Fruit fly (Drosophila melanogaster): ENCODE data around the gene CG8677.

Gene CG8677

DNA sequence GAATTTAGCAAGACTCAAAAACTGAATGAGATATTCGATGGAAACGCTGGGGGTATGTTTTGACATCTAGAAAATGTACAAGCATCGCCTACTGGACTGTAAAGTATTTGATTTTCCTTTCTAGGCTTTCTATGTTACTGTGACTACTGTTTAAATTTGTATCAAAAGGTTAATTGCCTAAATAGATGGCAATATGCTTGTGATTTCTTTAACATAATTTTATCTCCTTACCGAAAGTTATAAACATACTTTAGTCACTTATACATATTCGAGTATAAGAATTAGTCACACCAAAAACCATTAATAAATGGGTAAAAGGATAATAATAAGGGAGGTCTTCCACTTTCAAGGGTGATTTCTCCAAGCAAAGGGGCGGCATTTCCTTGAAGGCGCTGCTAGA is 18.4 kb upstream of the CG8677 start, which contains the start of gene CG31988:
Gene CG31988, minus strand, starts transcription at position 101 of the 400 bp plus-strand sequence.
- no peak for TF ChIP-seq psq (optimal IDR thresholded peaks at IDR 0.05)
- no peak for TF ChIP-seq EcR (GFP tag; optimal IDR thresholded peaks at IDR 0.05)
- no peak for TF ChIP-seq pan (optimal IDR thresholded peaks at IDR 0.05)
- no peak for TF ChIP-seq Dll (optimal IDR thresholded peaks at IDR 0.05)
- no peak for TF ChIP-seq CG8478 (optimal IDR thresholded peaks at IDR 0.05)
- TF ChIP-seq usp (GFP tag; optimal IDR thresholded peaks at IDR 0.05): no peak

DNA sequence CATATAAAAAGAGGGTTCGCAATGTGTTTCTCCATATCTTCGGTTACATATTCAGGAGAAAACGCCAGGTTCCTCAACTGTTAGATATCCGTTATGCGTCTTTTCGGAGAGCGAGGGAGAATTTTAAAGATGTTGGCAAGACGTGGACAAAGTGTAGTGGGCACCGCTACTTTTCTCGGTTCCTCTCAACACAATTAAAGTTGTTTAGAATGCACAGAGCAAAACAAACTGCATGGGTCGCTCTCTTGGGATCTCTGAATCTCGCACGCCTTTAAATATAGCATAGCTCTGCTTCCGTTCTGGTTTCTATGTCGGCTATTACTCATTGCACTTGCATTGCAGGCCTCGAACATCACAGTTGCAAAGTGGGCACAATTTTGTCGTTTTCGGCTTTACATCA is 14.9 kb upstream of the CG8677 start, which contains the start of gene clumsy:
Gene clumsy, plus strand, starts transcription at position 301 of the 400 bp plus-strand sequence.
- no peak for TF ChIP-seq Dll (optimal IDR thresholded peaks at IDR 0.05)
- no peak for TF ChIP-seq psq (optimal IDR thresholded peaks at IDR 0.05)
- no peak for TF ChIP-seq CG8478 (optimal IDR thresholded peaks at IDR 0.05)
- TF ChIP-seq EcR (GFP tag; optimal IDR thresholded peaks at IDR 0.05): no peak
- TF ChIP-seq pan (optimal IDR thresholded peaks at IDR 0.05): no peak
- TF ChIP-seq usp (GFP tag; optimal IDR thresholded peaks at IDR 0.05): no peak

DNA sequence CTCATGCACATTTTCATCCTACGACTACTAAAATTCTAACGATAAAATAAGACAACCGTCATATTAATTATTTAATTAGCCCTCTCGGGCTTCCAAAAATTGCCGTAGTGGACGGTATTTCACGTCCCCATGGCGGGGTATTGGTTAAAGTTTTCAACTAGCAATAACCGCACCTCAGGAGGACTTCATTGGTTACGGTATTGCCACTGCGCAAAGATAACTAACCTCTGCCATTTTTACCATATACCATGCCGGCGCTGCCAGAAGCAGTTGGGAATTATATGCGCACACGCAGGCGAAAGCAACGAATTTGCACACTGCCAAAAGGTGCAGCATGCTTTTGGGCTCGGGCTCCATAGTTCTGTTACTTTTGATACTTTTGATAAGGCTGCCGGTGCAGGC is 6.2 kb upstream of the CG8677 start:
- no peak for TF ChIP-seq Dll (optimal IDR thresholded peaks at IDR 0.05)
- TF ChIP-seq CG8478 (optimal IDR thresholded peaks at IDR 0.05): no peak
- no peak for TF ChIP-seq pan (optimal IDR thresholded peaks at IDR 0.05)
- no peak for TF ChIP-seq EcR (GFP tag; optimal IDR thresholded peaks at IDR 0.05)
- TF ChIP-seq psq (optimal IDR thresholded peaks at IDR 0.05): no peak
- TF ChIP-seq usp (GFP tag; optimal IDR thresholded peaks at IDR 0.05): no peak

DNA sequence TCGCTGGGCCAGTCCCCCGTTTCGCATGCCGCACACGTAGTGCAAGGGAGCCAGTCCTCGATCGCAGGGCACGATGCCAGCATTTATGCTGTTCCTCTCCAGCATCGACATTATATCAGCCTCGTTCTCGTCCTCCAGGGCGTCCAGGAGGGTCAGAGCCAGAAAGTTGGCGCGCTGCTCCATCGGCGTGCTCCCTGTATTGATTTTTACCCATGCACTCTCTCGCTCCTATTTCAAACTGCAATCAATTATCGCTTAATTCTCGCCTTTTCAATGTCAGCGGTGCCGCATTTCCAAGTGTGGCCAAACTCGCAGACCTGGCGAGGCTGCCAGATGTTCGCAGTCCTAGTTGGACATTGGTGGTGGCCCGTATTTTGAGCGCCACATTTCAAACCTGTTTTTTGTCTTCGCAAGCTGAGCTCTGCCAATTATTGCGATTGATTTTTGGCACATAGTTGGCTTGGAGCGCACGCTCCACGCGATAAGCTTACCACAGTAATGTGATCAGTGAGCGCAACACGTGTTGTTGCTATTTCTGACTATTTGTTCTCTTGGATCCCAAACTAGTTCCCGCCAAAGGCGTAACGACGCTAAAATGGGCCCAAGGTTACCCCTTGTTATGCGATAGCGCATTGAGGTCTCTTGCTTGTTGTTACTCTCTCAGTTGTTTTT is 2.7 kb upstream of the CG8677 start, which contains the start of gene CG8679:
Gene CG8679, minus strand, starts transcription at position 305 of the 672 bp plus-strand sequence.
- TF ChIP-seq Dll (optimal IDR thresholded peaks at IDR 0.05) (no peak), usp (GFP tag; optimal IDR thresholded peaks at IDR 0.05) (no peak), EcR (GFP tag; optimal IDR thresholded peaks at IDR 0.05) (no peak), CG8478 (optimal IDR thresholded peaks at IDR 0.05) (no peak)

DNA sequence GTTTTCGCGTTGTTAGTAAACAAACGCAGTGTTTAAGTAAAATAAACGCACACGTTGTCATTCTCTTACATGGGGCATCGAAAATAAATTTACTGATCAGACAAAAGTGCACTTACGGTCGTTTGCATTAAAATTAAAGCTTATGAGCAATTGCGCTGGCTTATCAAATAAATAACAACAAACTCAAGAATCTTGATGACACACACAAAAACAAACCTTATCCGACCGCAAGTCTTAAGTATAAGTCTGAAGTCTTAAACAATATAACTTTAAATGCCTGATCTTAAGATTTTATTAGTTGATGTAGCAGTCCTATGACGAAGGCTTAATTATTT is 2.2 kb upstream of the CG8677 start:
- TF ChIP-seq EcR (GFP tag; optimal IDR thresholded peaks at IDR 0.05): no peak
- TF ChIP-seq Dll (optimal IDR thresholded peaks at IDR 0.05): no peak
- TF ChIP-seq psq (optimal IDR thresholded peaks at IDR 0.05): no peak
- no peak for TF ChIP-seq usp (GFP tag; optimal IDR thresholded peaks at IDR 0.05)
- no peak for TF ChIP-seq pan (optimal IDR thresholded peaks at IDR 0.05)
- no peak for TF ChIP-seq CG8478 (optimal IDR thresholded peaks at IDR 0.05)

DNA sequence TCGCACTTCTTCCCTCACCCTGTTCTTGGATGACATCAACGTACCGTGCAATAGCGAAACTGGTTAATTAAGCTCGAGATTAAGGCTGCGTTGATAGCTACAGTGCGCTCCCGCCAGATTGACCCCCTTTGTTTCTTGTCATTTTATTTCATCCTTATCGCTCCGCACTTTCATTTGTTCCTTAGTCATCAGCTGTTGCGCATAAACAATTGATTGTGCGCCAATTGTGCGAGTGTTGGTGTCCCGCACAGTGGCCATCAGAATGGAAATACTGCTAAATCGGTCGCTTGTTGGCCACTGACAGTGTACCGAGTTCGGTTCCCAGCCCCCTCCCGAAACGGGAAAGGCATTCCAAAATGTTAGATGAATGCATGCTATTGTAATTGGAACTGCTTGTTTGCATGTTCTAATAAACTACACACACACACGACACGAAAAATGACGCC is 1.4 kb upstream of the CG8677 start:
- TF ChIP-seq psq (optimal IDR thresholded peaks at IDR 0.05) (no peak), EcR (GFP tag; optimal IDR thresholded peaks at IDR 0.05) (no peak), usp (GFP tag; optimal IDR thresholded peaks at IDR 0.05) (no peak), CG8478 (optimal IDR thresholded peaks at IDR 0.05) (no peak), pan (optimal IDR thresholded peaks at IDR 0.05) (no peak), Dll (optimal IDR thresholded peaks at IDR 0.05) (no peak)

DNA sequence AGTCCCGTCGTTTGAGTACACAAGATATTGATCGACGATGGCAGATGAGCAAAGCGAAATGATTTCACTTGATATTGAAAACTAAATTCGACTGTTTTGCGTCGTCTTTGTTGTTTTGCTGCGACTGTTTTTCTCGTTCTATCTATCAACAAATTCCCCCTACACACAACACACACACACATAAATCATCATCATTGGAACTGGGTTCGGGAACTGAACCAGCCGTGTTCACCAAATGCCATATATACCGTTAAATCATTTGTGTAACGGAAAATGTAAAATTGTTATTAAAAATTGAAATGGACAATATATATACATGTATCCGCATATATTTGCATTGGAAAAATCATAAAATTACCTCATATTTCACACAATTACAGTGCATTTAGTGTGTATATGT is 716 bp upstream of the CG8677 start, which contains the start of gene Atg18b:
Gene Atg18b, minus strand, starts transcription at position 177 of the 400 bp plus-strand sequence.
- TF ChIP-seq psq (optimal IDR thresholded peaks at IDR 0.05) (no peak), EcR (GFP tag; optimal IDR thresholded peaks at IDR 0.05) (no peak)

DNA sequence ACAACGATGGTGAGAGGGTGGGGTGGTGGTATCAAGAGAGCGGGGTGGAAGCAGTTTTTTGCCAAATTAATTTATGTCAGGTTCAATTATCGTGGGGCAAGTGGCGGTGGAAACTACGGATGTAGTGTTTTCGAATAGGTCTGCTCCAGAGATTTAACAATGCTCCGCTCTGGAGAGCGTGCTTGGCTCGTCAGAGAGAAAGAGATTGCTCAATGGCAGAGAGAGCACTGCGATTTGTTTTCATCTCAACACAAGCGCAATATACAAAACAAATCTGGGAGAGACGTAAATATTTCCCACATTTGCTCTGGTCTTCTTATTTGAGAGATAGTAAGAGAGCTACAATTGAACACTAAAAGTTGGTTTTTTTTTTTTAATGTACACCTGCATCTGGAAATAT is 666 bp downstream of the CG8677 start:
- TF ChIP-seq pan (optimal IDR thresholded peaks at IDR 0.05): no peak
- TF ChIP-seq usp (GFP tag; optimal IDR thresholded peaks at IDR 0.05): no peak
- TF ChIP-seq Dll (optimal IDR thresholded peaks at IDR 0.05): no peak
- no peak for TF ChIP-seq psq (optimal IDR thresholded peaks at IDR 0.05)
- TF ChIP-seq CG8478 (optimal IDR thresholded peaks at IDR 0.05): no peak
- TF ChIP-seq EcR (GFP tag; optimal IDR thresholded peaks at IDR 0.05): no peak

DNA sequence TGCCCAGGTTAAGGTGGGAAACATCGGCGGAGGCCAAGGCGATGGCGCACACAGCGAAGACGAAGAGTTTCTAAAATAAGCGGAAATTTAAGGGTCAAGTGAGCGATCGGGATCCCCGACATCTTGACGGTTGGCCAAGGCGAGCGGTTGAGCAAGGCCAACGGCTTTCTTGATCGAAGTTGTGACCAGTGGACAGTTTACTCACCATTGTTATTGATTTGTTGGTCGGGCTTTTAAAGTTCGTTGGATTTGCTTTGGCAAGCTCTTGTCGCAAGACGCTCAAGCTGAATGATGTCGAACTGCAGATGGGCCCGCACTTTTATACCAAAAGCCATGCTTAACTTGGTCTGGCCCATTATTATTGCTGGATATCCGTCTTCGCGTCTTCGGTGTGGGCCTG is 12.3 kb downstream of the CG8677 start:
- TF ChIP-seq Dll (optimal IDR thresholded peaks at IDR 0.05) (no peak), pan (optimal IDR thresholded peaks at IDR 0.05) (no peak), EcR (GFP tag; optimal IDR thresholded peaks at IDR 0.05) (no peak), CG8478 (optimal IDR thresholded peaks at IDR 0.05) (no peak)

DNA sequence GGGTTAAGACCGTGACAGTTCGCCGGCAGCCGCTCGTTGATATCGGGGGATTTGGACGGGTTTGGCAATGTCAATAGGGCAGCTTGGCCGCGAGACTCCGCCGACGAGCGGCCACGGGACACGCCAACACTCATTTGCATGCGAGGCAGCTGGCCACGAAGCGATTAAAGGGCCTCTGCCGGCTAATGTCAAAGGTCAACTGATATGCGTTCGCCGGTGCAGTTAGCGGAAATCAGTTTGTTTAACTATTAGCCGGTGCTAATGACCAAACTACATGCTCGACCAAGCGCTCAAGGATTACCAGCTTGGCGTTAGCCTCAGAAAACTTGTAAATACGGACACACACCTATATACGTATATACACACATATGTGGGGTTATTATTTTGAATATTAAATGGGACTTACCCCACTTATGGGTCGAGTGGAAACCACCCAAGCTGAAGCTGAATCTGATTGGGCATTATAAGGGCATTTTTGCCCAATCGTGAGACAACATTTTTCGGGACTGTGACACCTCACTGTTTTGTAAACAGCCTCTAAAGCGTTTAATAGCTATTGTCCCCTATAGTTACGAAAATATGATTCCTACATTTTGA is 13.4 kb downstream of the CG8677 start:
- TF ChIP-seq Dll (optimal IDR thresholded peaks at IDR 0.05) (no peak), psq (optimal IDR thresholded peaks at IDR 0.05) (no peak), CG8478 (optimal IDR thresholded peaks at IDR 0.05) (no peak), EcR (GFP tag; optimal IDR thresholded peaks at IDR 0.05) (no peak), pan (optimal IDR thresholded peaks at IDR 0.05) (no peak), usp (GFP tag; optimal IDR thresholded peaks at IDR 0.05) (no peak)

DNA sequence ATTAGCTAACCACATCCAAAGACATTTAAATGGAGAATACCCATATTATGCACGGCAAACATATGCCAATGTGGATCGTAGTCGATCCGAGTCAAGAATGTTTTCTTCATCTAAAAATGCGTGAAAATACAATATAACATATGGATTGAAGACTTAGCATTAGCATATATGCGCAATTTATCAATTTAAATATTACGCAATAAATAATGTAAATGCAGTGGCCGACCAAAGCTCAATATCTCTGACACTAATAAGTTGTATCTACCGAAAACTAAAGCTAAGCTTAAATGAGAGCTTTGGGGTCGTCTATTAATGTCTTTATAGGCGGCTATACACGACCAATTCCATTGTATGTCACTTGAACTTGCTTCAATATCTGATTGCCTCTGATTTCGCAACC is 14.4 kb downstream of the CG8677 start:
- TF ChIP-seq CG8478 (optimal IDR thresholded peaks at IDR 0.05): no peak
- TF ChIP-seq Dll (optimal IDR thresholded peaks at IDR 0.05): no peak
- no peak for TF ChIP-seq psq (optimal IDR thresholded peaks at IDR 0.05)
- no peak for TF ChIP-seq usp (GFP tag; optimal IDR thresholded peaks at IDR 0.05)
- no peak for TF ChIP-seq EcR (GFP tag; optimal IDR thresholded peaks at IDR 0.05)

DNA sequence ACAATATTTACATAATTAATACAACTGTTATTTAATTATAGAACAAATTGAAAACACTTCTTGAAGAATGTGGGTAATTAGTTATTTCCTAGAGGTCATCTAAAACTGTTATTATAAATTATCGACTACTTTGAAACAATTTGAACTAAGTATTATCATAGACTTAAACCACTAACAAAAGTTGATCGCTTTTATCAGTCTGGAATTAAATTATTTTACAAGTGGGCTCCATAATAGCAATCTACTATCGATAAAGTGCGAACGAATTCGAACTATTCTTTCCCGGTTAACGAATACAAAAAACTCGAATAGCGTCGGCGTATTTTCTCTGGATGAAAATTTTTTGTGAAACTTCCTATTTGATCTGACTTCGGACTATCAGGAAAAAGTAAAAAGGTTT is 15.5 kb downstream of the CG8677 start, which contains the start of gene CG31626:
Gene CG31626, minus strand, starts transcription at position 101 of the 400 bp plus-strand sequence.
- TF ChIP-seq CG8478 (optimal IDR thresholded peaks at IDR 0.05) (no peak), pan (optimal IDR thresholded peaks at IDR 0.05) (no peak), EcR (GFP tag; optimal IDR thresholded peaks at IDR 0.05) (no peak), Dll (optimal IDR thresholded peaks at IDR 0.05) (no peak)

All from whole organism.